Fruit fly (Drosophila melanogaster) whole organism, adult: ENCODE results near the gene Ugt302C1.
A peak's percentile ranks its signal among the peaks of the same experiment; 100 is the strongest.

Experiments
- CG11617 ChIP-seq: fragments of 200-800 bp; sonication (Bioruptor generic); optimal IDR thresholded peaks from 2 replicates; lab custom pipeline; 2017; ENCODE audit warnings: mild to moderate bottlenecking, missing biosample characterization, missing genetic modification reagents, missing genetic modification characterization
- CG12768 ChIP-seq: fragments of 200-800 bp; sonication (Bioruptor generic); optimal IDR thresholded peaks from 2 replicates; lab custom pipeline; 2017; ENCODE audit warnings: missing biosample characterization, missing genetic modification characterization, mild to moderate bottlenecking, moderate library complexity, missing genetic modification reagents
- CG14711 ChIP-seq: fragments of 200-800 bp; sonication (Bioruptor generic); optimal IDR thresholded peaks from 2 replicates; lab custom pipeline; 2018; ENCODE audit warnings: missing biosample characterization, mild to moderate bottlenecking, missing genetic modification characterization, moderate library complexity
- CG1620 ChIP-seq: fragments of 200-800 bp; sonication (Bioruptor generic); optimal IDR thresholded peaks from 2 replicates; lab custom pipeline; 2016; ENCODE audit warnings: missing biosample characterization, missing genetic modification characterization
- CG33017 ChIP-seq: fragments of 200-800 bp; sonication (Bioruptor generic); optimal IDR thresholded peaks from 2 replicates; lab custom pipeline; 2018; ENCODE audit warnings: missing biosample characterization, mild to moderate bottlenecking, missing genetic modification characterization, moderate library complexity
- CG5204 ChIP-seq: fragments of 200-800 bp; sonication (Bioruptor generic); optimal IDR thresholded peaks from 2 replicates; lab custom pipeline; 2016; ENCODE audit warnings: missing biosample characterization, missing genetic modification characterization
- CG7045 ChIP-seq: fragments of 200-800 bp; sonication (Bioruptor generic); optimal IDR thresholded peaks from 2 replicates; lab custom pipeline; 2017; ENCODE audit warnings: missing biosample characterization, mild to moderate bottlenecking, missing genetic modification characterization
- CG7101 ChIP-seq: fragments of 200-800 bp; sonication (Bioruptor generic); optimal IDR thresholded peaks from 2 replicates; lab custom pipeline; 2018; ENCODE audit warnings: missing biosample characterization, mild to moderate bottlenecking, missing genetic modification characterization, moderate library complexity
- Crg-1 ChIP-seq: fragments of 200-800 bp; sonication (Bioruptor generic); optimal IDR thresholded peaks from 2 replicates; lab custom pipeline; 2016; ENCODE audit warnings: missing biosample characterization, missing genetic modification characterization
- Hr96 ChIP-seq: fragments of 200-800 bp; sonication (Bioruptor generic); optimal IDR thresholded peaks from 2 replicates; lab custom pipeline; 2016; ENCODE audit warnings: missing biosample characterization, missing genetic modification characterization
- Mnt ChIP-seq: fragments of 200-800 bp; sonication (Bioruptor generic); optimal IDR thresholded peaks from 2 replicates; lab custom pipeline; 2016; ENCODE audit warnings: missing biosample characterization, mild to moderate bottlenecking, missing genetic modification characterization
- bab1 ChIP-seq: fragments of 200-800 bp; sonication (Bioruptor generic); optimal IDR thresholded peaks from 3 replicates; lab custom pipeline; 2019; ENCODE audit warnings: missing biosample characterization, mild to moderate bottlenecking, missing genetic modification characterization, moderate library complexity
- cic ChIP-seq: fragments of 200-800 bp; sonication (Bioruptor generic); optimal IDR thresholded peaks from 2 replicates; lab custom pipeline; 2017; ENCODE audit warnings: missing biosample characterization, mild to moderate bottlenecking, missing genetic modification characterization, moderate library complexity
- cnc ChIP-seq, 2 experiments: fragments of >200 bp; optimal IDR thresholded peaks; 2 replicates each; lab custom pipeline; 2017
- kay ChIP-seq: fragments of 200-800 bp; sonication (Bioruptor generic); peaks from one replicate; lab custom pipeline; 2016; ENCODE audit warnings: missing biosample characterization, missing genetic modification characterization, borderline replicate concordance
- ovo ChIP-seq: fragments of 200-800 bp; sonication (Bioruptor generic); optimal IDR thresholded peaks from 2 replicates; lab custom pipeline; 2016; ENCODE audit warnings: missing biosample characterization, missing genetic modification characterization
- pad ChIP-seq: fragments of 200-800 bp; sonication (Bioruptor generic); optimal IDR thresholded peaks from 3 replicates; lab custom pipeline; 2017; ENCODE audit warnings: missing biosample characterization, missing genetic modification characterization, mild to moderate bottlenecking, moderate library complexity, missing genetic modification reagents
- tj ChIP-seq: fragments of 200-800 bp; sonication (Bioruptor generic); optimal IDR thresholded peaks from 3 replicates; lab custom pipeline; 2017; ENCODE audit warnings: missing biosample characterization, mild to moderate bottlenecking, missing genetic modification characterization, moderate library complexity
- toe ChIP-seq: fragments of 200-800 bp; sonication (Bioruptor generic); optimal IDR thresholded peaks from 2 replicates; lab custom pipeline; 2016; ENCODE audit warnings: missing biosample characterization, missing genetic modification characterization

The Ugt302C1 gene

dm6 chr3R:11199227-11199835 is 42.4 kb downstream of the Ugt302C1 start:
- TF ChIP-seq Hr96 (GFP tag; lab: Kevin White, UChicago) (no peak), CG11617 (GFP tag; lab: Kevin White, UChicago) (no peak), CG7045 (peak; percentile 0), CG33017 (tag; lab: Kevin White, UChicago) (peak; percentile 23), CG7101 (tag; lab: Kevin White, UChicago) (no peak), cic (GFP tag; lab: Kevin White, UChicago) (peak; percentile 77), kay (GFP tag; lab: Kevin White, UChicago) (peak; percentile 66)

- peak; percentile 2 for TF ChIP-seq CG7045
- TF ChIP-seq cnc (optimal IDR thresholded peaks at IDR 0.05; lab: Kevin White, UChicago): no peak
- TF ChIP-seq Crg-1 (GFP tag; lab: Kevin White, UChicago): no peak
- no peak for TF ChIP-seq CG7101 (tag; lab: Kevin White, UChicago)
- TF ChIP-seq ovo: no peak
- TF ChIP-seq CG14711: peak; percentile 56
- no peak for TF ChIP-seq CG1620 (GFP tag; lab: Kevin White, UChicago)
- TF ChIP-seq CG33017 (tag; lab: Kevin White, UChicago): no peak
- TF ChIP-seq CG12768 (GFP tag; lab: Kevin White, UChicago): no peak
- TF ChIP-seq Mnt (GFP tag; lab: Kevin White, UChicago): peak; percentile 27
- no peak for TF ChIP-seq CG5204 (GFP tag; lab: Kevin White, UChicago)
- TF ChIP-seq Hr96 (GFP tag; lab: Kevin White, UChicago): no peak
- TF ChIP-seq cic (GFP tag; lab: Kevin White, UChicago): peak; percentile 30
- TF ChIP-seq kay (GFP tag; lab: Kevin White, UChicago): peak; percentile 92
Measured at dm6 chr3R:11200042-11200884, 43.4 kb downstream of the Ugt302C1 start.

- TF ChIP-seq CG7101 (tag; lab: Kevin White, UChicago) (peak; percentile 50), CG11617 (GFP tag; lab: Kevin White, UChicago) (peak; percentile 42), cnc (optimal IDR thresholded peaks at IDR 0.05; lab: Kevin White, UChicago) (no peak), CG5204 (GFP tag; lab: Kevin White, UChicago) (no peak), CG33017 (tag; lab: Kevin White, UChicago) (peak; percentile 46), ovo (no peak), cic (GFP tag; lab: Kevin White, UChicago) (no peak), pad (GFP tag; lab: Kevin White, UChicago) (no peak)
Measured at dm6 chr3R:11200885-11201421, 44.1 kb downstream of the Ugt302C1 start.

dm6 chr3R:11208766-11209331 is 52.0 kb downstream of the Ugt302C1 start:
- TF ChIP-seq Mnt (GFP tag; lab: Kevin White, UChicago) (peak; percentile 18), CG1620 (GFP tag; lab: Kevin White, UChicago) (no peak), CG11617 (GFP tag; lab: Kevin White, UChicago) (no peak), bab1 (GFP tag; lab: Kevin White, UChicago) (peak; percentile 48), Hr96 (GFP tag; lab: Kevin White, UChicago) (no peak), cic (GFP tag; lab: Kevin White, UChicago) (peak; percentile 44), tj (no peak), CG12768 (GFP tag; lab: Kevin White, UChicago) (no peak), CG14711 (no peak), ovo (no peak), kay (GFP tag; lab: Kevin White, UChicago) (no peak), CG33017 (tag; lab: Kevin White, UChicago) (no peak), toe (GFP tag; lab: Kevin White, UChicago) (no peak), pad (GFP tag; lab: Kevin White, UChicago) (no peak), CG7045 (no peak)
